Worm (Caenorhabditis elegans): ENCODE data around the gene clec-185.
A peak's percentile ranks its signal among the peaks of the same experiment; 100 is the strongest.

clec-185 gene

ce11 chrIV:12428467-12428866 lies 10.0 kb upstream of the clec-185 start, which contains the start of gene col-130:
Gene col-130 (minus strand): TSS chrIV:12428516.
- no peak for TF ChIP-seq F13H6.1 (tag; optimal IDR thresholded peaks at IDR 0.05)
- TF ChIP-seq blmp-1 (tag; optimal IDR thresholded peaks at IDR 0.05; ENCODE audit: insufficient read depth): no peak

DNA sequence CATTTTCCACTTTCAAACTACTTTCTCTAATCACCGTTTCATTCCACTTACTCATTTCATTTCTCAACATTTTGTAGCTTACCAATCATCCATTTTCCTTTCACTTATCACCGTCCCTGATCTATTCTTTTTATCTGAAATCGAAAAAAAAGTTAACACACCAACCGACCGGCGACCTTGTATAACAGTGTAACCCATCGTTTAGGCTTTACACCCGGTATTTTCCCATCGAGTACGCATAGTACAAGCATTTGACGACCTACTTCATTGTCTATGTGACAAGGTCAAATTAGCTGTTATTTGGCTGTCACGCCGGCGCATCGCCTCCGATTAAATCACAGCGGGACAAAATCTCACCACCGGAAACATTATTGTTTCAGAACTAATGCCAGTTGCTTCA lies 9.0 kb upstream of the clec-185 start:
- TF ChIP-seq blmp-1 (tag; optimal IDR thresholded peaks at IDR 0.05; ENCODE audit: insufficient read depth): peak; percentile 81
- TF ChIP-seq nhr-129 (tag; optimal IDR thresholded peaks at IDR 0.05): no peak
- peak; percentile 66 for TF ChIP-seq nhr-25 (tag; optimal IDR thresholded peaks at IDR 0.05)

ce11 chrIV:12431755-12432154 lies 6.7 kb upstream of the clec-185 start:
- no peak for TF ChIP-seq elt-3 (tag; optimal IDR thresholded peaks at IDR 0.05)
- no peak for TF ChIP-seq unc-62 (GFP tag; optimal IDR thresholded peaks at IDR 0.05)
- no peak for TF ChIP-seq lin-39 (tag; optimal IDR thresholded peaks at IDR 0.05)
- TF ChIP-seq Y55F3AM.14 (GFP tag; optimal IDR thresholded peaks at IDR 0.05): no peak
- no peak for TF ChIP-seq ZK546.5 (tag; optimal IDR thresholded peaks at IDR 0.05)
- no peak for TF ChIP-seq R02D3.7 (tag; optimal IDR thresholded peaks at IDR 0.05)
- no peak for TF ChIP-seq nhr-6 (tag; optimal IDR thresholded peaks at IDR 0.05)
- no peak for TF ChIP-seq ztf-11 (tag; optimal IDR thresholded peaks at IDR 0.05)
- no peak for TF ChIP-seq ceh-82 (tag; optimal IDR thresholded peaks at IDR 0.05)
- no peak for TF ChIP-seq sma-9 (GFP tag; optimal IDR thresholded peaks at IDR 0.05)
- no peak for TF ChIP-seq sma-9 (tag; optimal IDR thresholded peaks at IDR 0.05)
- TF ChIP-seq lin-13 (GFP tag; optimal IDR thresholded peaks at IDR 0.05): no peak
- TF ChIP-seq egl-27 (tag; optimal IDR thresholded peaks at IDR 0.05): no peak
- TF ChIP-seq gmeb-1 (tag; optimal IDR thresholded peaks at IDR 0.05): no peak
- no peak for TF ChIP-seq F13H6.1 (tag; optimal IDR thresholded peaks at IDR 0.05)
- TF ChIP-seq crh-2 (tag; optimal IDR thresholded peaks at IDR 0.05): no peak

DNA sequence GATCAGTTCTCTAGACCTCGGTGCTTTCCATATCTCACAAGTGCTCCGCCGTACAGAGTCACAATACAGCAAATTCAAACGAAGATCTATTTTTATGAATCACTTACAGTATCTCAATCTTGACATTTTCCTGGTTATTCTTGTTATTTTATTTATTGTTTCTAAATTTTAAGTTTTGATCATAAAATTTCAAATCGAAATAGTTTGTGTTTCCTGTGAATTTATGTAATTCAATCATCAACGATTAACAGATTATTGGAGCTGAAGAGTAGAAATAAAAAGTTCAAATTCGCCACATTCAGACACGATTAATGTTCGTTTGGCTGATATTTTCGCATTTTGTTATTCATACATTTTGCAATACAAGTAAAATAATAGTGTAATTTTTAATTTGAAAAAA lies 6.1 kb upstream of the clec-185 start, which contains the start of gene clec-184:
Gene clec-184, plus strand, starts transcription at position 301 of the 400 bp plus-strand sequence.
- no peak for TF ChIP-seq sma-9 (GFP tag; optimal IDR thresholded peaks at IDR 0.05)
- TF ChIP-seq sma-9 (tag; optimal IDR thresholded peaks at IDR 0.05): no peak
- no peak for TF ChIP-seq lsy-2 (tag; optimal IDR thresholded peaks at IDR 0.05)
- TF ChIP-seq nhr-12 (tag; optimal IDR thresholded peaks at IDR 0.05): no peak
- TF ChIP-seq unc-39 (tag; optimal IDR thresholded peaks at IDR 0.05): no peak
- TF ChIP-seq ztf-11 (tag; optimal IDR thresholded peaks at IDR 0.05): no peak
- no peak for TF ChIP-seq ama-1 (optimal IDR thresholded peaks at IDR 0.05)
- no peak for TF ChIP-seq peb-1 (tag; optimal IDR thresholded peaks at IDR 0.05)
- no peak for TF ChIP-seq mab-5 (tag; optimal IDR thresholded peaks at IDR 0.05)
- TF ChIP-seq gmeb-1 (tag; optimal IDR thresholded peaks at IDR 0.05): no peak
- no peak for TF ChIP-seq nhr-11 (tag; optimal IDR thresholded peaks at IDR 0.05)
- TF ChIP-seq ceh-16 (tag; optimal IDR thresholded peaks at IDR 0.05): no peak

DNA sequence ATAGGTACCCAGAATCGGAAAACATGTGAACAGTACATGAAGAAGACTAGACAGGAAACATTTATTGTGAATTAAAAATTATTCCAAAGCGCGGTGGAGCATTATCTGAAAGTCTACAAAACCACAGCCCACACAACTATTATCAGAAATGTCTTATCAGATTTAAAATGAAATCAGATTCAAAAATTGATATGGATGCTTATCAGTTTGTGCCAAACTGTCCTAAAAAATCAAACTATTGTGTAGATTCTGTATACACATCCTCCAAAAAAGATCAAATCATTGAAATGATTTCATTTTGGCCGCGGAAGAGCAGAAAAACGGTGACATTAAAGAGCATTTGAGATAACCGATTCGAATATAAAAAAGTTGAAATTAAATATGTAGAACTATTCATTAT lies 3.0 kb upstream of the clec-185 start, which contains the start of gene irg-4:
Gene irg-4, plus strand, starts transcription at position 392 of the 400 bp plus-strand sequence.
- TF ChIP-seq fos-1 (tag; optimal IDR thresholded peaks at IDR 0.05) (peak; percentile 83), unc-39 (tag; optimal IDR thresholded peaks at IDR 0.05) (no peak), gmeb-1 (tag; optimal IDR thresholded peaks at IDR 0.05) (no peak), lin-39 (tag; optimal IDR thresholded peaks at IDR 0.05) (no peak), nhr-10 (tag; optimal IDR thresholded peaks at IDR 0.05) (no peak), crh-2 (tag; optimal IDR thresholded peaks at IDR 0.05) (peak; percentile 36)

ce11 chrIV:12441715-12442114 lies 3.3 kb downstream of the clec-185 start, which contains the start of gene C25G4.17:
Gene C25G4.17 (plus strand): TSS chrIV:12442015.
- TF ChIP-seq skn-1 (tag; optimal IDR thresholded peaks at IDR 0.05) (no peak), F13H6.1 (tag; optimal IDR thresholded peaks at IDR 0.05) (no peak), elt-3 (tag; optimal IDR thresholded peaks at IDR 0.05) (no peak), nhr-237 (tag; optimal IDR thresholded peaks at IDR 0.05) (no peak), elt-1 (tag; optimal IDR thresholded peaks at IDR 0.05) (no peak), C34F6.9 (tag; optimal IDR thresholded peaks at IDR 0.05) (no peak), Y55F3AM.14 (GFP tag; optimal IDR thresholded peaks at IDR 0.05) (no peak), R02D3.7 (tag; optimal IDR thresholded peaks at IDR 0.05) (no peak), ztf-11 (tag; optimal IDR thresholded peaks at IDR 0.05) (no peak), nhr-25 (tag; optimal IDR thresholded peaks at IDR 0.05) (no peak)
